Fruit fly (Drosophila melanogaster) whole organism, embryonic: ENCODE measurements around the gene RpS9.

Experiments used
- CG17612 ChIP-seq: fragments of 200-800 bp; sonication (Bioruptor generic); IDR thresholded peaks from 2 replicates; pipeline ENCODE4 v1.3.6; 2022; ENCODE audit warnings: missing biosample characterization, missing genetic modification characterization
- CG18262 ChIP-seq: fragments of 200-800 bp; optimal IDR thresholded peaks from 3 replicates; lab custom pipeline; 2019; ENCODE audit warnings: missing biosample characterization, mild to moderate bottlenecking, missing genetic modification characterization, moderate library complexity
- CG2712 ChIP-seq: fragments of 200-800 bp; optimal IDR thresholded peaks from 3 replicates; lab custom pipeline; 2019; ENCODE audit warnings: missing biosample characterization, mild to moderate bottlenecking, missing genetic modification characterization, moderate library complexity
- CG30020 ChIP-seq: fragments of 200-800 bp; optimal IDR thresholded peaks from 2 replicates; lab custom pipeline; 2019; ENCODE audit warnings: missing biosample characterization, mild to moderate bottlenecking, missing genetic modification characterization, moderate library complexity
- CG7987 ChIP-seq: fragments of 200-800 bp; sonication (Bioruptor generic); optimal IDR thresholded peaks from 2 replicates; lab custom pipeline; 2018; ENCODE audit warnings: missing biosample characterization, mild to moderate bottlenecking, missing genetic modification characterization, moderate library complexity
- disco-r ChIP-seq: fragments of 200-800 bp; sonication (Bioruptor generic); optimal IDR thresholded peaks from 2 replicates; lab custom pipeline; 2016; ENCODE audit warnings: missing biosample characterization, missing genetic modification characterization
- nerfin-1 ChIP-seq: fragments of 200-800 bp; sonication (Bioruptor generic); optimal IDR thresholded peaks from 3 replicates; lab custom pipeline; 2019; ENCODE audit warnings: missing biosample characterization, mild to moderate bottlenecking, missing genetic modification characterization, moderate library complexity
- phol ChIP-seq: fragments of 200-800 bp; sonication (Bioruptor generic); optimal IDR thresholded peaks from 3 replicates; lab custom pipeline; 2018; ENCODE audit warnings: missing biosample characterization, mild to moderate bottlenecking, missing genetic modification characterization, moderate library complexity
- run ChIP-seq: fragments of 200-800 bp; sonication (Bioruptor generic); optimal IDR thresholded peaks from 3 replicates; lab custom pipeline; 2018; ENCODE audit warnings: missing biosample characterization, mild to moderate bottlenecking, missing genetic modification characterization
- vfl ChIP-seq: fragments of 200-800 bp; sonication (Bioruptor generic); optimal IDR thresholded peaks from 2 replicates; lab custom pipeline; 2016; ENCODE audit warnings: missing biosample characterization, missing genetic modification characterization

DNA sequence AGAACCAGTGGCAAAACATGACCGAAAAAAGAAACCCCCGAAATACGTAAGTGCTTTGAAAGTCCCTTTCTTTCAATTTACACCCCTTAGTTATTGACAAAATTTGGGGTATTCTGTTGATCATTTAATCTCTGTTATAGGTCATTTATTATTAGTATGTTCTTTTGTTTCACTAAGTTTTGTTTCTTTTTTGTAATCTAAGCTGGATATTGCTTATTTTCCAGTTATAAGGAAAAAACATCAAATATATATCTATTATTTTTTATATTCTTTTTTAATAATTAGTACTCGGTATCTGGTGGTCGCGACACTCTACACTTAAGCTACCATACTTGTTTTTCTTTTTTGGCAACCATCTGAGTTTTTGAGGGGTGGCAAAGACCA is 2.7 kb downstream of the RpS9 start:
- peak; percentile 80 for TF ChIP-seq phol (tag; lab: Kevin White, UChicago)
- TF ChIP-seq CG2712 (tag; lab: Kevin White, UChicago): peak; percentile 84
- no peak for TF ChIP-seq vfl (GFP tag; lab: Kevin White, UChicago)
- peak; percentile 8 for TF ChIP-seq CG30020 (tag; lab: Kevin White, UChicago)
- TF ChIP-seq nerfin-1: no peak
- peak; percentile 83 for TF ChIP-seq CG18262
- TF ChIP-seq CG7987: no peak
- peak; percentile 35 for TF ChIP-seq run (tag; lab: Kevin White, UChicago)
- no peak for TF ChIP-seq disco-r (GFP tag; lab: Kevin White, UChicago)
- TF ChIP-seq CG17612 (GFP tag; lab: Robert Waterston, UW): no peak
